Fruit fly (Drosophila melanogaster) whole organism, embryonic: Measurements from ENCODE around the gene CG45307.

Experiments
- Ada2b ChIP-seq: fragments of 200-800 bp; sonication (Bioruptor generic); IDR thresholded peaks from 2 replicates; pipeline ENCODE4 v1.3.6; 2022; ENCODE audit warnings: missing biosample characterization, missing genetic modification characterization
- Antp ChIP-seq: fragments of 200-800 bp; sonication (Bioruptor generic); optimal IDR thresholded peaks from 3 replicates; lab custom pipeline; 2016; ENCODE audit warnings: missing biosample characterization, missing genetic modification characterization
- CG10366 ChIP-seq: fragments of 200-800 bp; sonication (Bioruptor generic); IDR thresholded peaks from 2 replicates; pipeline ENCODE4 v1.3.6; 2022; ENCODE audit warnings: missing biosample characterization, missing genetic modification characterization
- CG10979 ChIP-seq: fragments of 200-800 bp; sonication (Bioruptor generic); optimal IDR thresholded peaks from 2 replicates; lab custom pipeline; 2018; ENCODE audit warnings: missing biosample characterization, mild to moderate bottlenecking, missing genetic modification characterization, moderate library complexity
- CG12391 ChIP-seq: fragments of 200-800 bp; sonication (Bioruptor generic); optimal IDR thresholded peaks from 3 replicates; lab custom pipeline; 2018; ENCODE audit warnings: missing biosample characterization, mild to moderate bottlenecking, missing genetic modification characterization, moderate library complexity
- CG13775 ChIP-seq: fragments of 200-800 bp; sonication (Bioruptor generic); optimal IDR thresholded peaks from 3 replicates; lab custom pipeline; 2017; ENCODE audit warnings: missing biosample characterization, mild to moderate bottlenecking, missing genetic modification characterization
- CG13894 ChIP-seq: fragments of 200-800 bp; sonication (Bioruptor generic); optimal IDR thresholded peaks from 3 replicates; lab custom pipeline; 2018; ENCODE audit warnings: missing biosample characterization, mild to moderate bottlenecking, missing genetic modification characterization, moderate library complexity
- CG15696 ChIP-seq: fragments of 200-800 bp; sonication (Bioruptor generic); optimal IDR thresholded peaks from 2 replicates; lab custom pipeline; 2019; ENCODE audit warnings: missing biosample characterization, mild to moderate bottlenecking, missing genetic modification characterization, moderate library complexity
- CG17385 ChIP-seq: fragments of 200-800 bp; sonication (Bioruptor generic); optimal IDR thresholded peaks from 3 replicates; lab custom pipeline; 2018; ENCODE audit warnings: missing biosample characterization, mild to moderate bottlenecking, missing genetic modification characterization
- CG17802 ChIP-seq: fragments of 200-800 bp; sonication (Bioruptor generic); optimal IDR thresholded peaks from 2 replicates; lab custom pipeline; 2018; ENCODE audit warnings: missing biosample characterization, mild to moderate bottlenecking, missing genetic modification characterization, moderate library complexity
- CG17829 ChIP-seq: fragments of 200-800 bp; optimal IDR thresholded peaks from 2 replicates; lab custom pipeline; 2019; ENCODE audit warnings: missing biosample characterization, mild to moderate bottlenecking, missing genetic modification characterization, moderate library complexity
- CG18011 ChIP-seq: fragments of 200-800 bp; sonication (Bioruptor generic); optimal IDR thresholded peaks from 2 replicates; lab custom pipeline; 2017; ENCODE audit warnings: missing biosample characterization, missing genetic modification characterization, mild to moderate bottlenecking, moderate library complexity, missing genotype
- CG18476 ChIP-seq: fragments of 200-800 bp; sonication (Bioruptor generic); optimal IDR thresholded peaks from 2 replicates; lab custom pipeline; 2016; ENCODE audit warnings: missing biosample characterization, mild to moderate bottlenecking, missing genetic modification characterization
- CG2889 ChIP-seq: fragments of 200-800 bp; sonication (Bioruptor generic); IDR thresholded peaks from 3 replicates; pipeline ENCODE4 v1.3.6; 2022; ENCODE audit warnings: missing biosample characterization, missing genetic modification characterization
- CG4854 ChIP-seq: fragments of 200-800 bp; sonication (Bioruptor generic); optimal IDR thresholded peaks from 2 replicates; lab custom pipeline; 2016; ENCODE audit warnings: missing biosample characterization, missing genetic modification characterization, inconsistent platforms
- CG6175 ChIP-seq: fragments of 200-800 bp; sonication (Bioruptor generic); IDR thresholded peaks from 3 replicates; pipeline ENCODE4 v1.3.6; 2022; ENCODE audit warnings: missing biosample characterization, missing genetic modification characterization
- CG6254 ChIP-seq: fragments of 200-800 bp; sonication (Bioruptor generic); optimal IDR thresholded peaks from 3 replicates; lab custom pipeline; 2017; ENCODE audit warnings: mild to moderate bottlenecking, missing biosample characterization, missing genetic modification reagents, missing genetic modification characterization
- CG6689 ChIP-seq: fragments of 200-800 bp; sonication (Bioruptor generic); IDR thresholded peaks from 2 replicates; pipeline ENCODE4 v1.3.6; 2022; ENCODE audit warnings: missing biosample characterization, missing genetic modification characterization
- CG7556 ChIP-seq: fragments of 200-800 bp; sonication (Bioruptor generic); optimal IDR thresholded peaks from 2 replicates; lab custom pipeline; 2017; ENCODE audit warnings: missing biosample characterization, mild to moderate bottlenecking, missing genetic modification characterization
- CG8359 ChIP-seq: fragments of 200-800 bp; sonication (Bioruptor generic); optimal IDR thresholded peaks from 2 replicates; lab custom pipeline; 2017; ENCODE audit warnings: missing biosample characterization, mild to moderate bottlenecking, missing genetic modification characterization, borderline replicate concordance
- CG8944 ChIP-seq: fragments of 200-800 bp; sonication (Bioruptor generic); optimal IDR thresholded peaks from 3 replicates; lab custom pipeline; 2016; ENCODE audit warnings: missing biosample characterization, missing genetic modification characterization
- CG9727 ChIP-seq: fragments of 200-800 bp; sonication (Bioruptor generic); optimal IDR thresholded peaks from 3 replicates; lab custom pipeline; 2017; ENCODE audit warnings: missing biosample characterization, mild to moderate bottlenecking, missing genetic modification characterization
- CG9797 ChIP-seq: fragments of 200-800 bp; sonication (Bioruptor generic); optimal IDR thresholded peaks from 3 replicates; lab custom pipeline; 2018; ENCODE audit warnings: missing biosample characterization, mild to moderate bottlenecking, missing genetic modification characterization
- CrebB ChIP-seq: fragments of 200-800 bp; sonication (Bioruptor generic); optimal IDR thresholded peaks from 3 replicates; lab custom pipeline; 2018; ENCODE audit warnings: missing biosample characterization, mild to moderate bottlenecking, missing genetic modification characterization
- D19A ChIP-seq: fragments of 200-800 bp; optimal IDR thresholded peaks from 3 replicates; lab custom pipeline; 2019; ENCODE audit warnings: missing biosample characterization, mild to moderate bottlenecking, missing genetic modification characterization, moderate library complexity
- Mes4 ChIP-seq: fragments of 200-800 bp; sonication (Bioruptor generic); optimal IDR thresholded peaks from 2 replicates; lab custom pipeline; 2016; ENCODE audit warnings: missing biosample characterization, missing genetic modification characterization
- Sin3A ChIP-seq: fragments of >200 bp; optimal IDR thresholded peaks from 2 replicates; lab custom pipeline; 2018
- Sox102F ChIP-seq: fragments of 200-800 bp; sonication (Bioruptor generic); optimal IDR thresholded peaks from 2 replicates; lab custom pipeline; 2018; ENCODE audit warnings: missing biosample characterization, mild to moderate bottlenecking, missing genetic modification characterization, moderate library complexity
- Sry-δ ChIP-seq: fragments of 200-800 bp; sonication (Bioruptor generic); optimal IDR thresholded peaks from 2 replicates; lab custom pipeline; 2016; ENCODE audit warnings: missing biosample characterization, missing genetic modification characterization
- ash1 ChIP-seq: fragments of 200-800 bp; sonication (Bioruptor generic); optimal IDR thresholded peaks from 2 replicates; lab custom pipeline; 2018; ENCODE audit warnings: missing biosample characterization, mild to moderate bottlenecking, missing genetic modification characterization
- cad ChIP-seq: fragments of >200 bp; optimal IDR thresholded peaks from 2 replicates; lab custom pipeline; 2017; ENCODE audit warnings: missing biosample characterization, missing genetic modification characterization
- chinmo ChIP-seq: fragments of 200-800 bp; sonication (Bioruptor generic); IDR thresholded peaks from 4 replicates; pipeline ENCODE4 v1.3.6; 2022; ENCODE audit warnings: missing biosample characterization, missing genetic modification characterization; ENCODE audit not compliant: partially characterized antibody
- chm ChIP-seq: fragments of 200-800 bp; sonication (Bioruptor generic); IDR thresholded peaks from 2 replicates; pipeline ENCODE4 v1.3.6; 2022; ENCODE audit warnings: missing biosample characterization, missing genetic modification characterization
- ci ChIP-seq: fragments of 200-800 bp; sonication (Bioruptor generic); IDR thresholded peaks from 3 replicates; pipeline ENCODE4 v1.3.6; 2022; ENCODE audit warnings: missing biosample characterization, missing genetic modification characterization
- croc ChIP-seq: fragments of 200-800 bp; sonication (Bioruptor generic); conservative IDR thresholded peaks from 3 replicates; pipeline ENCODE4 v1.3.6; 2022; ENCODE audit warnings: missing biosample characterization, missing genetic modification characterization
- dmrt99B ChIP-seq: fragments of 200-800 bp; sonication (Bioruptor generic); optimal IDR thresholded peaks from 2 replicates; lab custom pipeline; 2018; ENCODE audit warnings: missing biosample characterization, mild to moderate bottlenecking, missing genetic modification characterization, moderate library complexity
- dysf ChIP-seq: fragments of 200-800 bp; sonication (Bioruptor generic); IDR thresholded peaks from 3 replicates; pipeline ENCODE4 v1.3.6; 2022; ENCODE audit warnings: missing biosample characterization, missing genetic modification characterization
- fd96Cb ChIP-seq: fragments of 200-800 bp; sonication (Bioruptor generic); optimal IDR thresholded peaks from 2 replicates; lab custom pipeline; 2018; ENCODE audit warnings: missing biosample characterization, mild to moderate bottlenecking, missing genetic modification characterization, moderate library complexity
- ftz-f1 ChIP-seq: fragments of 200-800 bp; sonication (Bioruptor generic); optimal IDR thresholded peaks from 2 replicates; lab custom pipeline; 2016; ENCODE audit warnings: missing biosample characterization, missing genetic modification characterization
- fu2 ChIP-seq: fragments of 200-800 bp; sonication (Bioruptor generic); optimal IDR thresholded peaks from 2 replicates; lab custom pipeline; 2016; ENCODE audit warnings: missing biosample characterization, missing genetic modification characterization
- grau ChIP-seq: fragments of 200-800 bp; optimal IDR thresholded peaks from 3 replicates; lab custom pipeline; 2019; ENCODE audit warnings: missing biosample characterization, mild to moderate bottlenecking, missing genetic modification characterization, moderate library complexity
- grn ChIP-seq: fragments of 200-800 bp; sonication (Bioruptor generic); optimal IDR thresholded peaks from 3 replicates; lab custom pipeline; 2017; ENCODE audit warnings: missing biosample characterization, missing genetic modification characterization
- ham ChIP-seq: fragments of 200-800 bp; sonication (Bioruptor generic); IDR thresholded peaks from 2 replicates; pipeline ENCODE4 v1.3.6; 2022; ENCODE audit warnings: missing biosample characterization, missing genetic modification characterization
- ind ChIP-seq: fragments of 200-800 bp; sonication (Bioruptor generic); optimal IDR thresholded peaks from 3 replicates; lab custom pipeline; 2016; ENCODE audit warnings: missing biosample characterization, missing genetic modification characterization
- prd ChIP-seq, 3 experiments: fragments of >200 bp in 2 of 3; fragments of 200-800 bp in 1 of 3; sonication (Bioruptor generic) in 1 of 3; optimal IDR thresholded peaks in 2 of 3; IDR thresholded peaks in 1 of 3; 2 replicates in 2 of 3; 3 replicates in 1 of 3; pipeline versions ENCODE4 v1.3.6 to Lab custom; 2017 to 2022; ENCODE audit warnings: missing biosample characterization in 1 of 3, missing genetic modification characterization in 1 of 3
- repo ChIP-seq: fragments of 200-800 bp; sonication (Bioruptor generic); optimal IDR thresholded peaks from 2 replicates; lab custom pipeline; 2016; ENCODE audit warnings: missing biosample characterization, missing genetic modification characterization
- seq ChIP-seq: fragments of 200-800 bp; sonication (Bioruptor generic); IDR thresholded peaks from 2 replicates; pipeline ENCODE4 v1.3.6; 2022; ENCODE audit warnings: missing biosample characterization, missing genetic modification characterization
- sisA ChIP-seq: fragments of 200-800 bp; sonication (Bioruptor generic); IDR thresholded peaks from 2 replicates; pipeline ENCODE4 v1.3.6; 2022; ENCODE audit warnings: missing biosample characterization, missing genetic modification characterization
- tll ChIP-seq, 2 experiments: fragments of 200-800 bp in 1 of 2; fragments of >200 bp in 1 of 2; sonication (Bioruptor generic) in 1 of 2; optimal IDR thresholded peaks; 2 replicates each; lab custom pipeline; 2017 to 2019; ENCODE audit warnings: missing biosample characterization in 2 of 2, missing genetic modification characterization in 2 of 2, mild to moderate bottlenecking in 1 of 2, moderate library complexity in 1 of 2
- trem ChIP-seq: fragments of 200-800 bp; optimal IDR thresholded peaks from 3 replicates; lab custom pipeline; 2019; ENCODE audit warnings: missing biosample characterization, mild to moderate bottlenecking, missing genetic modification characterization, moderate library complexity
- zen ChIP-seq: fragments of 200-800 bp; sonication (Bioruptor generic); optimal IDR thresholded peaks from 3 replicates; lab custom pipeline; 2018; ENCODE audit warnings: missing biosample characterization, mild to moderate bottlenecking, missing genetic modification characterization, moderate library complexity

Gene CG45307

dm6 chr2L:8787575-8787974 lies 35.7 kb upstream of the CG45307 start (continued):
- TF ChIP-seq ash1 (GFP tag; lab: Kevin White, UChicago) = no peak
- TF ChIP-seq CG4854 (GFP tag; lab: Kevin White, UChicago) = no peak
- TF ChIP-seq CG17802 = no peak
- no peak for TF ChIP-seq CG8359
- TF ChIP-seq CG15696 (tag; lab: Kevin White, UChicago) = peak; percentile 47
- no peak for TF ChIP-seq cad
- TF ChIP-seq ind (GFP tag; lab: Kevin White, UChicago) = no peak
- TF ChIP-seq CG12391 (tag; lab: Kevin White, UChicago) = peak; percentile 30
- no peak for TF ChIP-seq ftz-f1
- no peak for TF ChIP-seq CG6175
- TF ChIP-seq CG7556 (GFP tag; lab: Kevin White, UChicago) = no peak
- TF ChIP-seq grn = no peak
- peak; percentile 43 for TF ChIP-seq dmrt99B (tag; lab: Kevin White, UChicago)
- TF ChIP-seq CG6254 (GFP tag; lab: Kevin White, UChicago) = peak; percentile 7
- TF ChIP-seq fd96Cb = peak; percentile 31
- TF ChIP-seq CG10979 = peak; percentile 65
- TF ChIP-seq CG17385 (GFP tag; lab: Kevin White, UChicago) = peak; percentile 7
- no peak for TF ChIP-seq CG8944 (GFP tag; lab: Kevin White, UChicago)
- TF ChIP-seq CG18011 (GFP tag; lab: Kevin White, UChicago) = no peak
- no peak for TF ChIP-seq Mes4 (GFP tag; lab: Kevin White, UChicago)
- peak; percentile 42 for TF ChIP-seq grau (tag; lab: Kevin White, UChicago)
- no peak for TF ChIP-seq seq (GFP tag; lab: Robert Waterston, UW)
- TF ChIP-seq ci (GFP tag; lab: Robert Waterston, UW) = peak; percentile 59; the same call in 2 of the 3 replicates
- TF ChIP-seq CrebB (tag; lab: Kevin White, UChicago) = no peak
- TF ChIP-seq CG9727 (GFP tag; lab: Kevin White, UChicago) = peak; percentile 41
- peak; percentile 25; the same call in 1 of the 2 replicates for TF ChIP-seq CG6689
- peak; percentile 37; the same call in 1 of the 2 replicates for TF ChIP-seq sisA (GFP tag; lab: Robert Waterston, UW)
- TF ChIP-seq repo = no peak
- no peak for TF ChIP-seq dysf (GFP tag; lab: Robert Waterston, UW)
- TF ChIP-seq CG13775 (GFP tag; lab: Kevin White, UChicago) = peak; percentile 6
- no peak for TF ChIP-seq Ada2b (GFP tag; lab: Robert Waterston, UW)
- no peak for TF ChIP-seq tll (GFP tag; optimal IDR thresholded peaks at IDR 0.05; lab: Kevin White, UChicago)
- TF ChIP-seq fu2 (GFP tag; lab: Kevin White, UChicago) = no peak
- TF ChIP-seq prd (optimal IDR thresholded peaks at IDR 0.05; lab: Kevin White, UChicago) = no peak
- peak; percentile 45; the same call in 1 of the 3 replicates for TF ChIP-seq prd (GFP tag; IDR thresholded peaks at IDR 0.05; lab: Robert Waterston, UW)
- TF ChIP-seq Sin3A = no peak
- TF ChIP-seq Sry-δ (GFP tag; lab: Kevin White, UChicago) = no peak
- no peak for TF ChIP-seq Antp (GFP tag; lab: Kevin White, UChicago)
- TF ChIP-seq ham (GFP tag; lab: Robert Waterston, UW) = no peak
- TF ChIP-seq Sox102F = peak; percentile 21
- no peak for TF ChIP-seq CG2889 (GFP tag; lab: Robert Waterston, UW)
- TF ChIP-seq CG9797 (GFP tag; lab: Kevin White, UChicago) = no peak
- no peak for TF ChIP-seq chinmo (GFP tag; lab: Robert Waterston, UW)
- TF ChIP-seq chm (GFP tag; lab: Robert Waterston, UW) = no peak
- TF ChIP-seq CG17829 (tag; lab: Kevin White, UChicago) = no peak
- TF ChIP-seq zen (tag; lab: Kevin White, UChicago) = no peak
- TF ChIP-seq CG10366 = no peak
- peak; percentile 24 for TF ChIP-seq D19A (tag; lab: Kevin White, UChicago)
- no peak for TF ChIP-seq CG13894 (tag; lab: Kevin White, UChicago)
- TF ChIP-seq trem = no peak
- no peak; the same call in 2 of the 3 replicates for TF ChIP-seq croc (GFP tag; lab: Robert Waterston, UW)
- TF ChIP-seq CG18476 (GFP tag; lab: Kevin White, UChicago) = no peak
